ENCODE assay signal across 1 fruit fly cellular context in genomic region chrX:13536776-13537175, dm6.
A peak's percentile ranks its signal among the peaks of the same experiment; 100 is the strongest.
TF ChIP-seq lines count a peak whose summit lies in the region.

No protein-coding gene starts in this region.

TF ChIP-seq in whole organism, prepupa, 60 proteins besides CTCF, POLR2A, EP300 and RAD21 (continued from another document):
- TF ChIP-seq CG10669 (GFP tag; optimal IDR thresholded peaks at IDR 0.05; lab: Kevin White, UChicago): peak; percentile 20
- TF ChIP-seq Smox (GFP tag; optimal IDR thresholded peaks at IDR 0.05; lab: Kevin White, UChicago): peak; percentile 19
- no peak for TF ChIP-seq CG8632 (GFP tag; optimal IDR thresholded peaks at IDR 0.05; lab: Kevin White, UChicago)
- peak; percentile 2 for TF ChIP-seq OdsH (GFP tag; optimal IDR thresholded peaks at IDR 0.05; lab: Kevin White, UChicago)
- peak; percentile 5 for TF ChIP-seq CG10631 (GFP tag; optimal IDR thresholded peaks at IDR 0.05; lab: Kevin White, UChicago)
- peak; percentile 24 for TF ChIP-seq svp (GFP tag; lab: Kevin White, UChicago)
- peak; percentile 5 for TF ChIP-seq CG3032 (tag; optimal IDR thresholded peaks at IDR 0.05; lab: Kevin White, UChicago)
- TF ChIP-seq CG16779 (tag; optimal IDR thresholded peaks at IDR 0.05; lab: Kevin White, UChicago): no peak
- TF ChIP-seq Sox102F (GFP tag; optimal IDR thresholded peaks at IDR 0.05; lab: Kevin White, UChicago): peak; percentile 33
- TF ChIP-seq CG6792 (GFP tag; optimal IDR thresholded peaks at IDR 0.05; lab: Kevin White, UChicago): peak; percentile 8
- TF ChIP-seq spab (GFP tag; optimal IDR thresholded peaks at IDR 0.05; lab: Kevin White, UChicago): no peak
